Fruit fly (Drosophila melanogaster) whole organism, embryonic: ENCODE results near the gene sr.

Experiments used
- Aef1 ChIP-seq: fragments of 200-800 bp; sonication (Bioruptor generic); IDR thresholded peaks from 3 replicates; pipeline ENCODE4 v1.3.6; 2022; ENCODE audit warnings: missing biosample characterization, missing genetic modification characterization
- CG10209 ChIP-seq: fragments of 200-800 bp; sonication (Bioruptor generic); optimal IDR thresholded peaks from 3 replicates; lab custom pipeline; 2017; ENCODE audit warnings: missing biosample characterization, mild to moderate bottlenecking, missing genetic modification characterization, missing genetic modification reagents
- CG10543 ChIP-seq: fragments of 200-800 bp; sonication (Bioruptor generic); optimal IDR thresholded peaks from 3 replicates; lab custom pipeline; 2017; ENCODE audit warnings: missing biosample characterization, mild to moderate bottlenecking, missing genetic modification characterization, moderate library complexity
- CG11398 ChIP-seq: fragments of 200-800 bp; sonication (Bioruptor generic); optimal IDR thresholded peaks from 2 replicates; lab custom pipeline; 2016; ENCODE audit warnings: missing biosample characterization, missing genetic modification characterization
- CG14014 ChIP-seq: fragments of 200-800 bp; sonication (Bioruptor generic); IDR thresholded peaks from 2 replicates; pipeline ENCODE4 v1.3.6; 2022; ENCODE audit warnings: missing biosample characterization, missing genetic modification characterization
- CG15011 ChIP-seq: fragments of 200-800 bp; sonication (Bioruptor generic); optimal IDR thresholded peaks from 3 replicates; lab custom pipeline; 2018; ENCODE audit warnings: missing biosample characterization, mild to moderate bottlenecking, missing genetic modification characterization
- CG15514 ChIP-seq: fragments of 200-800 bp; sonication (Bioruptor generic); optimal IDR thresholded peaks from 3 replicates; lab custom pipeline; 2017; ENCODE audit warnings: missing biosample characterization, missing genetic modification characterization, mild to moderate bottlenecking, moderate library complexity, missing genetic modification reagents
- CG18619 ChIP-seq: fragments of 200-800 bp; sonication (Bioruptor generic); optimal IDR thresholded peaks from 3 replicates; lab custom pipeline; 2017; ENCODE audit warnings: missing biosample characterization, mild to moderate bottlenecking, missing genetic modification characterization
- CG30020 ChIP-seq: fragments of 200-800 bp; optimal IDR thresholded peaks from 2 replicates; lab custom pipeline; 2019; ENCODE audit warnings: missing biosample characterization, mild to moderate bottlenecking, missing genetic modification characterization, moderate library complexity
- CG30403 ChIP-seq: fragments of 200-800 bp; sonication (Bioruptor generic); optimal IDR thresholded peaks from 3 replicates; lab custom pipeline; 2016; ENCODE audit warnings: missing biosample characterization, missing genetic modification characterization
- CG31365 ChIP-seq: fragments of 200-800 bp; sonication (Bioruptor generic); optimal IDR thresholded peaks from 2 replicates; lab custom pipeline; 2018; ENCODE audit warnings: missing biosample characterization, mild to moderate bottlenecking, missing genetic modification characterization
- CG4282 ChIP-seq: fragments of 200-800 bp; sonication (Bioruptor generic); optimal IDR thresholded peaks from 2 replicates; lab custom pipeline; 2016; ENCODE audit warnings: missing biosample characterization, missing genetic modification characterization
- CG4854 ChIP-seq: fragments of 200-800 bp; sonication (Bioruptor generic); optimal IDR thresholded peaks from 2 replicates; lab custom pipeline; 2016; ENCODE audit warnings: missing biosample characterization, missing genetic modification characterization, inconsistent platforms
- CG6765 ChIP-seq: fragments of 200-800 bp; sonication (Bioruptor generic); optimal IDR thresholded peaks from 3 replicates; lab custom pipeline; 2017; ENCODE audit warnings: missing biosample characterization, mild to moderate bottlenecking, missing genetic modification characterization
- Camta ChIP-seq: fragments of 200-800 bp; sonication (Bioruptor generic); optimal IDR thresholded peaks from 2 replicates; lab custom pipeline; 2016; ENCODE audit warnings: missing biosample characterization, missing genetic modification characterization
- Chrac-16 ChIP-seq: fragments of 200-800 bp; sonication (Bioruptor generic); optimal IDR thresholded peaks from 3 replicates; lab custom pipeline; 2016; ENCODE audit warnings: missing biosample characterization, missing genetic modification characterization
- D19B ChIP-seq: fragments of 200-800 bp; sonication (Bioruptor generic); optimal IDR thresholded peaks from 2 replicates; lab custom pipeline; 2017; ENCODE audit warnings: missing biosample characterization, mild to moderate bottlenecking, missing genetic modification characterization
- Dip3 ChIP-seq: fragments of 200-800 bp; sonication (Bioruptor generic); optimal IDR thresholded peaks from 3 replicates; lab custom pipeline; 2016; ENCODE audit warnings: missing biosample characterization, missing genetic modification characterization
- Dll ChIP-seq: fragments of 200-800 bp; sonication (Bioruptor generic); IDR thresholded peaks from 4 replicates; pipeline ENCODE4 v1.3.6; 2022; ENCODE audit warnings: missing biosample characterization, missing genetic modification characterization; ENCODE audit not compliant: partially characterized antibody
- Doc3 ChIP-seq: fragments of 200-800 bp; sonication (Bioruptor generic); IDR thresholded peaks from 3 replicates; pipeline ENCODE4 v1.3.6; 2022; ENCODE audit warnings: missing biosample characterization, missing genetic modification characterization; ENCODE audit not compliant: partially characterized antibody
- Drgx ChIP-seq: fragments of 200-800 bp; sonication (Bioruptor generic); IDR thresholded peaks from 2 replicates; pipeline ENCODE4 v1.3.6; 2022; ENCODE audit warnings: missing biosample characterization, missing genetic modification characterization
- Fer1 ChIP-seq: fragments of 200-800 bp; sonication (Bioruptor generic); optimal IDR thresholded peaks from 2 replicates; lab custom pipeline; 2017; ENCODE audit warnings: missing biosample characterization, mild to moderate bottlenecking, missing genetic modification characterization
- Gug ChIP-seq: fragments of 200-800 bp; sonication (Bioruptor generic); IDR thresholded peaks from 4 replicates; pipeline ENCODE4 v1.3.6; 2022; ENCODE audit warnings: missing biosample characterization, missing genetic modification characterization
- HLH4C ChIP-seq: fragments of 200-800 bp; sonication (Bioruptor generic); IDR thresholded peaks from 3 replicates; pipeline ENCODE4 v1.3.6; 2022; ENCODE audit warnings: missing biosample characterization, missing genetic modification characterization; ENCODE audit not compliant: partially characterized antibody
- Med ChIP-seq: fragments of 200-800 bp; sonication (Bioruptor generic); peaks from one replicate; lab custom pipeline; 2016; ENCODE audit warnings: missing biosample characterization, missing genetic modification characterization, mild to moderate bottlenecking, inconsistent platforms, moderate library complexity
- Optix ChIP-seq: fragments of 200-800 bp; sonication (Bioruptor generic); IDR thresholded peaks from 3 replicates; pipeline ENCODE4 v1.3.6; 2022; ENCODE audit warnings: missing biosample characterization, missing genetic modification characterization
- TFAM ChIP-seq: fragments of 200-800 bp; sonication (Bioruptor generic); optimal IDR thresholded peaks from 2 replicates; lab custom pipeline; 2017; ENCODE audit warnings: missing biosample characterization, missing genetic modification characterization, inconsistent platforms
- al ChIP-seq: fragments of 200-800 bp; sonication (Bioruptor generic); IDR thresholded peaks from 2 replicates; pipeline ENCODE4 v1.3.6; 2022; ENCODE audit warnings: missing biosample characterization, missing genetic modification characterization
- bowl ChIP-seq: fragments of 200-800 bp; sonication (Bioruptor generic); IDR thresholded peaks from 2 replicates; pipeline ENCODE4 v1.3.6; 2022; ENCODE audit warnings: missing biosample characterization, missing genetic modification characterization
- cato ChIP-seq: fragments of 200-800 bp; sonication (Bioruptor generic); optimal IDR thresholded peaks from 2 replicates; lab custom pipeline; 2016; ENCODE audit warnings: missing biosample characterization, missing genetic modification characterization, borderline replicate concordance
- cg ChIP-seq: fragments of 200-800 bp; sonication (Bioruptor generic); optimal IDR thresholded peaks from 3 replicates; lab custom pipeline; 2019; ENCODE audit warnings: missing biosample characterization, mild to moderate bottlenecking, missing genetic modification characterization, moderate library complexity
- esg ChIP-seq: fragments of 200-800 bp; sonication (Bioruptor generic); conservative IDR thresholded peaks from 2 replicates; pipeline ENCODE4 v1.3.6; 2022; ENCODE audit warnings: missing biosample characterization, missing genetic modification characterization
- eyg ChIP-seq: fragments of 200-800 bp; sonication (Bioruptor generic); optimal IDR thresholded peaks from 3 replicates; lab custom pipeline; 2016; ENCODE audit warnings: missing biosample characterization, missing genetic modification characterization
- her ChIP-seq: fragments of 200-800 bp; sonication (Bioruptor generic); optimal IDR thresholded peaks from 2 replicates; lab custom pipeline; 2016; ENCODE audit warnings: missing biosample characterization, missing genetic modification characterization
- jing ChIP-seq: fragments of 200-800 bp; sonication (Bioruptor generic); optimal IDR thresholded peaks from 2 replicates; lab custom pipeline; 2018; ENCODE audit warnings: missing biosample characterization, mild to moderate bottlenecking, missing genetic modification characterization
- lilli ChIP-seq: fragments of 200-800 bp; sonication (Bioruptor generic); optimal IDR thresholded peaks from 3 replicates; lab custom pipeline; 2016; ENCODE audit warnings: missing biosample characterization, missing genetic modification characterization
- lmd ChIP-seq: fragments of 200-800 bp; sonication (Bioruptor generic); IDR thresholded peaks from 2 replicates; pipeline ENCODE4 v1.3.6; 2022; ENCODE audit warnings: missing biosample characterization, missing genetic modification characterization
- onecut ChIP-seq: fragments of 200-800 bp; sonication (Bioruptor generic); IDR thresholded peaks from 2 replicates; pipeline ENCODE4 v1.3.6; 2022; ENCODE audit warnings: missing biosample characterization, missing genetic modification characterization
- pan ChIP-seq, 4 experiments: fragments of >200 bp in 3 of 4; fragments of 200-800 bp in 1 of 4; sonication (Bioruptor generic) in 1 of 4; optimal IDR thresholded peaks in 3 of 4; IDR thresholded peaks in 1 of 4; 2 replicates each; pipeline versions ENCODE4 v1.3.6 to Lab custom; 2017 to 2022; ENCODE audit warnings: missing biosample characterization in 2 of 4, missing genetic modification characterization in 2 of 4, mixed read lengths in 1 of 4
- peb ChIP-seq: fragments of 200-800 bp; sonication (Bioruptor generic); IDR thresholded peaks from 2 replicates; pipeline ENCODE4 v1.3.6; 2022; ENCODE audit warnings: missing biosample characterization, missing genetic modification characterization
- prd ChIP-seq, 3 experiments: fragments of >200 bp in 2 of 3; fragments of 200-800 bp in 1 of 3; sonication (Bioruptor generic) in 1 of 3; optimal IDR thresholded peaks in 2 of 3; IDR thresholded peaks in 1 of 3; 2 replicates in 2 of 3; 3 replicates in 1 of 3; pipeline versions ENCODE4 v1.3.6 to Lab custom; 2017 to 2022; ENCODE audit warnings: missing biosample characterization in 1 of 3, missing genetic modification characterization in 1 of 3
- ranshi ChIP-seq: fragments of 200-800 bp; sonication (Bioruptor generic); IDR thresholded peaks from 2 replicates; pipeline ENCODE4 v1.3.6; 2022; ENCODE audit warnings: missing biosample characterization, missing genetic modification characterization
- sc ChIP-seq, 3 experiments: fragments of >200 bp in 2 of 3; fragments of 200-800 bp in 1 of 3; sonication (Bioruptor generic) in 1 of 3; optimal IDR thresholded peaks; 2 replicates in 2 of 3; 3 replicates in 1 of 3; lab custom pipeline; 2017; ENCODE audit warnings: mild to moderate bottlenecking in 1 of 3, missing biosample characterization in 1 of 3, missing genetic modification characterization in 1 of 3, missing genetic modification reagents in 1 of 3
- sqz ChIP-seq: fragments of 200-800 bp; sonication (Bioruptor generic); optimal IDR thresholded peaks from 3 replicates; lab custom pipeline; 2018; ENCODE audit warnings: missing biosample characterization, mild to moderate bottlenecking, missing genetic modification characterization
- sr ChIP-seq: fragments of 200-800 bp; sonication (Bioruptor generic); IDR thresholded peaks from 3 replicates; pipeline ENCODE4 v1.3.6; 2022; ENCODE audit warnings: missing biosample characterization, missing genetic modification characterization
- toy ChIP-seq: fragments of 200-800 bp; sonication (Bioruptor generic); IDR thresholded peaks from 2 replicates; pipeline ENCODE4 v1.3.6; 2022; ENCODE audit warnings: missing biosample characterization, missing genetic modification characterization

Gene sr

dm6 chr3R:18171983-18172967, 81.7 kb downstream of the sr start (continued):
- peak; percentile 87 for TF ChIP-seq al (GFP tag; lab: Robert Waterston, UW)
- peak; percentile 69 for TF ChIP-seq Drgx (GFP tag; lab: Robert Waterston, UW)
- peak; percentile 89 for TF ChIP-seq CG15011
- TF ChIP-seq CG30020 (tag; lab: Kevin White, UChicago) = no peak
- peak; percentile 86 for TF ChIP-seq esg (GFP tag; lab: Robert Waterston, UW)
- TF ChIP-seq Dip3 (GFP tag; lab: Kevin White, UChicago) = peak; percentile 85
- TF ChIP-seq ranshi (GFP tag; lab: Robert Waterston, UW) = peak; percentile 86
- no peak for TF ChIP-seq sc (optimal IDR thresholded peaks at IDR 0.05; lab: Kevin White, UChicago)
- TF ChIP-seq sc (GFP tag; optimal IDR thresholded peaks at IDR 0.05; lab: Kevin White, UChicago) = peak; percentile 89
- peak; percentile 93 for TF ChIP-seq lilli (GFP tag; lab: Kevin White, UChicago)
- peak; percentile 89 for TF ChIP-seq Camta (GFP tag; lab: Kevin White, UChicago)
- TF ChIP-seq Dll (GFP tag; lab: Robert Waterston, UW) = no peak; the same call in 2 of the 4 replicates
- peak; percentile 50 for TF ChIP-seq CG4282 (GFP tag; lab: Kevin White, UChicago)
- peak; percentile 94 for TF ChIP-seq Med
- peak; percentile 81 for TF ChIP-seq her (GFP tag; lab: Kevin White, UChicago)
- peak; percentile 84 for TF ChIP-seq CG4854 (GFP tag; lab: Kevin White, UChicago)
- TF ChIP-seq CG10209 (GFP tag; lab: Kevin White, UChicago) = peak; percentile 93
- peak; percentile 38; the same call in 1 of the 3 replicates for TF ChIP-seq Doc3 (GFP tag; lab: Robert Waterston, UW)
- TF ChIP-seq CG11398 = peak; percentile 86
- TF ChIP-seq bowl (GFP tag; lab: Robert Waterston, UW) = no peak; the same call in 1 of the 2 replicates
- TF ChIP-seq toy (GFP tag; lab: Robert Waterston, UW) = 0 out of 2 replicates have a peak, but pooled peaks have one; percentile 32
- peak; percentile 56 for TF ChIP-seq TFAM (GFP tag; lab: Kevin White, UChicago)
- peak; percentile 79 for TF ChIP-seq eyg
- TF ChIP-seq lmd = peak; percentile 94
- TF ChIP-seq CG30403 = peak; percentile 96
- TF ChIP-seq CG18619 (GFP tag; lab: Kevin White, UChicago) = peak; percentile 93
- peak; percentile 89 for TF ChIP-seq jing (GFP tag; lab: Kevin White, UChicago)
- TF ChIP-seq CG15514 = peak; percentile 81
- peak; percentile 86 for TF ChIP-seq CG10543 (GFP tag; lab: Kevin White, UChicago)
- peak; percentile 92 for TF ChIP-seq Chrac-16 (GFP tag; lab: Kevin White, UChicago)
- peak; percentile 84 for TF ChIP-seq CG14014 (GFP tag; lab: Robert Waterston, UW)
- TF ChIP-seq prd (optimal IDR thresholded peaks at IDR 0.05; lab: Kevin White, UChicago) = no peak
- peak; percentile 93 for TF ChIP-seq prd (GFP tag; IDR thresholded peaks at IDR 0.05; lab: Robert Waterston, UW)
- no peak for TF ChIP-seq sr (GFP tag; lab: Robert Waterston, UW)
- TF ChIP-seq Aef1 (GFP tag; lab: Robert Waterston, UW) = peak; percentile 78
- TF ChIP-seq HLH4C (GFP tag; lab: Robert Waterston, UW) = 0 out of 3 replicates have a peak, but pooled peaks have one; percentile 29
- TF ChIP-seq cato (GFP tag; lab: Kevin White, UChicago) = peak; percentile 89
- TF ChIP-seq onecut (GFP tag; lab: Robert Waterston, UW) = peak; percentile 100
- TF ChIP-seq CG6765 = peak; percentile 87
- peak; percentile 61; the same call in 1 of the 3 replicates for TF ChIP-seq Optix (GFP tag; lab: Robert Waterston, UW)
- TF ChIP-seq sqz (GFP tag; lab: Kevin White, UChicago) = peak; percentile 81
- TF ChIP-seq CG31365 = peak; percentile 73
- peak; percentile 73 for TF ChIP-seq D19B (GFP tag; lab: Kevin White, UChicago)
- peak; percentile 84 for TF ChIP-seq peb
- TF ChIP-seq Fer1 (GFP tag; lab: Kevin White, UChicago) = peak; percentile 95
- peak; percentile 61 for TF ChIP-seq cg (GFP tag; lab: Kevin White, UChicago)
- no peak for TF ChIP-seq pan (optimal IDR thresholded peaks at IDR 0.05; lab: Kevin White, UChicago)
- TF ChIP-seq pan (GFP tag; optimal IDR thresholded peaks at IDR 0.05 in 1 of 2, IDR thresholded peaks at IDR 0.05 in 1 of 2) = peak in 1 of 2 experiments; percentile 91
- peak; percentile 69; the same call in 2 of the 4 replicates for TF ChIP-seq Gug (GFP tag; lab: Robert Waterston, UW)
